Worm (Caenorhabditis elegans) whole organism, young adult: ENCODE data around the gene Y57G11C.1144.

Experiments used
- C17E4.6 ChIP-seq: fragments of 200-800 bp; sonication (Bioruptor generic); IDR thresholded peaks from 2 replicates; pipeline ENCODE4 v1.3.6; 2022; ENCODE audit warnings: missing genetic modification reagents, missing genetic modification characterization, missing compliant biosample characterization
- F10E7.11 ChIP-seq: sonication (generic microtip); optimal IDR thresholded peaks from 2 replicates; lab custom pipeline; 2017; ENCODE audit warnings: mild to moderate bottlenecking, missing genetic modification characterization, moderate library complexity, missing compliant biosample characterization
- F39B2.1 ChIP-seq: fragments of 200-800 bp; sonication (Bioruptor generic); IDR thresholded peaks from 2 replicates; pipeline ENCODE4 v1.3.6; 2022; ENCODE audit warnings: missing genetic modification reagents, missing genetic modification characterization, missing compliant biosample characterization
- F55B11.4 ChIP-seq: sonication (generic microtip); optimal IDR thresholded peaks from 2 replicates; lab custom pipeline; 2016; ENCODE audit warnings: missing compliant biosample characterization, missing genetic modification characterization, borderline replicate concordance; ENCODE audit not compliant: insufficient read depth
- F57A8.1 ChIP-seq: fragments of 200-800 bp; sonication (Bioruptor generic); optimal IDR thresholded peaks from 2 replicates; lab custom pipeline; 2018; ENCODE audit warnings: mild to moderate bottlenecking, missing genetic modification characterization, moderate library complexity, missing compliant biosample characterization
- T26A5.8 ChIP-seq: sonication (generic microtip); optimal IDR thresholded peaks from 2 replicates; lab custom pipeline; 2016; ENCODE audit warnings: missing genetic modification characterization, missing compliant biosample characterization
- Y56A3A.18 ChIP-seq: fragments of 200-800 bp; sonication (Bioruptor generic); IDR thresholded peaks from 2 replicates; pipeline ENCODE4 v1.3.6; 2022; ENCODE audit warnings: missing genetic modification reagents, missing genetic modification characterization, missing compliant biosample characterization
- ama-1 ChIP-seq, 3 experiments: fragments of 150-350 bp in 1 of 3; sonication (generic microtip) in 2 of 3; optimal IDR thresholded peaks; 2 replicates each; lab custom pipeline; 2014 to 2018; ENCODE audit warnings: missing biosample characterization in 2 of 3, missing genetic modification characterization in 2 of 3, missing genetic modification reagents in 2 of 3
- aptf-3 ChIP-seq: fragments of 200-800 bp; sonication (Bioruptor generic); IDR thresholded peaks from 2 replicates; pipeline ENCODE4 v1.3.6; 2022; ENCODE audit warnings: missing genetic modification characterization, missing compliant biosample characterization
- attf-5 ChIP-seq: fragments of 200-800 bp; sonication (Bioruptor generic); optimal IDR thresholded peaks from 2 replicates; lab custom pipeline; 2018; ENCODE audit warnings: mild to moderate bottlenecking, missing genetic modification characterization, missing compliant biosample characterization
- attf-6 ChIP-seq: fragments of 200-800 bp; sonication (Bioruptor generic); IDR thresholded peaks from 2 replicates; pipeline ENCODE4 v1.3.6; 2022; ENCODE audit warnings: missing genetic modification reagents, missing genetic modification characterization, missing compliant biosample characterization
- bed-1 ChIP-seq: fragments of 200-800 bp; sonication (Bioruptor generic); IDR thresholded peaks from 2 replicates; pipeline ENCODE4 v1.3.6; 2022; ENCODE audit warnings: missing genetic modification reagents, missing genetic modification characterization, missing compliant biosample characterization
- cebp-1 ChIP-seq, 2 experiments: fragments of 200-800 bp in 1 of 2; sonication (Bioruptor generic) in 1 of 2; sonication (generic microtip) in 1 of 2; IDR thresholded peaks in 1 of 2; optimal IDR thresholded peaks in 1 of 2; 2 replicates each; pipeline versions ENCODE4 v1.3.6 to Lab custom; 2017 to 2022; ENCODE audit warnings: missing compliant biosample characterization in 2 of 2, missing genetic modification characterization in 2 of 2, mild to moderate bottlenecking in 1 of 2, missing genetic modification reagents in 1 of 2, moderate library complexity in 1 of 2
- ceh-100 ChIP-seq: fragments of 200-800 bp; sonication (Bioruptor generic); IDR thresholded peaks from 2 replicates; pipeline ENCODE4 v1.3.6; 2022; ENCODE audit warnings: missing genetic modification reagents, missing genetic modification characterization, missing compliant biosample characterization
- ceh-58 ChIP-seq: fragments of 200-800 bp; sonication (Bioruptor generic); IDR thresholded peaks from 2 replicates; pipeline ENCODE4 v1.3.6; 2022; ENCODE audit warnings: missing genetic modification characterization, missing compliant biosample characterization
- ceh-91 ChIP-seq: fragments of 200-800 bp; sonication (Bioruptor generic); IDR thresholded peaks from 2 replicates; pipeline ENCODE4 v1.3.6; 2022; ENCODE audit warnings: missing genetic modification reagents, missing genetic modification characterization, missing compliant biosample characterization
- die-1 ChIP-seq: sonication (generic microtip); optimal IDR thresholded peaks from 2 replicates; lab custom pipeline; 2016; ENCODE audit warnings: missing genotype, mild to moderate bottlenecking, missing genetic modification characterization, missing compliant biosample characterization
- efl-1 ChIP-seq: fragments of 150-350 bp; optimal IDR thresholded peaks from 2 replicates; lab custom pipeline; 2014; ENCODE audit warnings: missing biosample characterization, missing genetic modification reagents, missing genetic modification characterization
- egl-44 ChIP-seq: fragments of 200-800 bp; sonication (Bioruptor generic); IDR thresholded peaks from 2 replicates; pipeline ENCODE4 v1.3.6; 2022; ENCODE audit warnings: missing genetic modification reagents, missing genetic modification characterization, missing compliant biosample characterization
- him-1 ChIP-seq: sonication (generic microtip); optimal IDR thresholded peaks from 2 replicates; lab custom pipeline; 2016; ENCODE audit warnings: missing genotype, missing genetic modification reagents, missing genetic modification characterization, missing compliant biosample characterization
- let-607 ChIP-seq, 2 experiments: fragments of 200-800 bp in 1 of 2; sonication (Bioruptor generic) in 1 of 2; sonication (generic microtip) in 1 of 2; optimal IDR thresholded peaks; 2 replicates each; lab custom pipeline; 2016 to 2018; ENCODE audit warnings: mild to moderate bottlenecking in 2 of 2, missing compliant biosample characterization in 2 of 2, missing genetic modification characterization in 2 of 2, moderate library complexity in 2 of 2, missing genotype in 1 of 2
- lin-35 ChIP-seq, 3 experiments: fragments of 150-350 bp in 2 of 3; sonication (generic microtip) in 1 of 3; optimal IDR thresholded peaks; 2 replicates each; lab custom pipeline; 2014 to 2018; ENCODE audit warnings: missing biosample characterization in 3 of 3, missing genetic modification characterization in 3 of 3, missing genetic modification reagents in 3 of 3
- lir-1 ChIP-seq: fragments of 200-800 bp; sonication (Bioruptor generic); conservative IDR thresholded peaks from 2 replicates; pipeline ENCODE4 v1.3.6; 2022; ENCODE audit warnings: missing genetic modification reagents, missing genetic modification characterization, missing compliant biosample characterization
- lsy-27 ChIP-seq: sonication (generic microtip); optimal IDR thresholded peaks from 2 replicates; lab custom pipeline; 2017; ENCODE audit warnings: missing genetic modification characterization, mild to moderate bottlenecking, missing compliant biosample characterization, antibody characterized with exemption, missing genotype, borderline replicate concordance; ENCODE audit not compliant: insufficient read depth
- mcd-1 ChIP-seq: fragments of 200-800 bp; sonication (Bioruptor generic); IDR thresholded peaks from 2 replicates; pipeline ENCODE4 v1.3.6; 2022; ENCODE audit warnings: missing genetic modification reagents, missing genetic modification characterization, missing compliant biosample characterization
- nfya-2 ChIP-seq: fragments of 200-800 bp; sonication (Bioruptor generic); IDR thresholded peaks from 2 replicates; pipeline ENCODE4 v1.3.6; 2022; ENCODE audit warnings: missing genetic modification reagents, missing genetic modification characterization, missing compliant biosample characterization
- nhr-27 ChIP-seq: fragments of 200-800 bp; sonication (Bioruptor generic); optimal IDR thresholded peaks from 2 replicates; lab custom pipeline; 2018; ENCODE audit warnings: mild to moderate bottlenecking, missing genetic modification characterization, moderate library complexity, missing compliant biosample characterization
- nhr-80 ChIP-seq: sonication (generic microtip); optimal IDR thresholded peaks from 2 replicates; lab custom pipeline; 2016; ENCODE audit warnings: missing genetic modification characterization, missing compliant biosample characterization
- nhr-90 ChIP-seq: sonication (generic microtip); optimal IDR thresholded peaks from 2 replicates; lab custom pipeline; 2016; ENCODE audit warnings: missing genotype, mild to moderate bottlenecking, missing genetic modification characterization, missing compliant biosample characterization
- snpc-3.4 ChIP-seq: sonication (generic microtip); optimal IDR thresholded peaks from 2 replicates; lab custom pipeline; 2017; ENCODE audit warnings: missing genetic modification characterization, mild to moderate bottlenecking, missing compliant biosample characterization, antibody characterized with exemption, moderate library complexity, missing genotype, missing genetic modification reagents
- unc-62 ChIP-seq: fragments of 150-350 bp; optimal IDR thresholded peaks from 2 replicates; lab custom pipeline; 2014; ENCODE audit warnings: missing biosample characterization, missing genetic modification reagents, missing genetic modification characterization
- zfh-2 ChIP-seq: fragments of 200-800 bp; sonication (Bioruptor generic); conservative IDR thresholded peaks from 2 replicates; pipeline ENCODE4 v1.3.6; 2022; ENCODE audit warnings: missing genetic modification reagents, missing genetic modification characterization, missing compliant biosample characterization
- ztf-22 ChIP-seq: fragments of 200-800 bp; sonication (Bioruptor generic); optimal IDR thresholded peaks from 2 replicates; lab custom pipeline; 2018; ENCODE audit warnings: mild to moderate bottlenecking, missing genetic modification characterization, moderate library complexity, missing compliant biosample characterization
- ztf-26 ChIP-seq: sonication (generic microtip); optimal IDR thresholded peaks from 2 replicates; lab custom pipeline; 2017; ENCODE audit warnings: missing genetic modification characterization, missing compliant biosample characterization
- ztf-28 ChIP-seq: fragments of 200-800 bp; sonication (Bioruptor generic); IDR thresholded peaks from 2 replicates; pipeline ENCODE4 v1.3.6; 2022; ENCODE audit warnings: missing genetic modification reagents, missing genetic modification characterization, missing compliant biosample characterization

Y57G11C.1144 gene

DNA sequence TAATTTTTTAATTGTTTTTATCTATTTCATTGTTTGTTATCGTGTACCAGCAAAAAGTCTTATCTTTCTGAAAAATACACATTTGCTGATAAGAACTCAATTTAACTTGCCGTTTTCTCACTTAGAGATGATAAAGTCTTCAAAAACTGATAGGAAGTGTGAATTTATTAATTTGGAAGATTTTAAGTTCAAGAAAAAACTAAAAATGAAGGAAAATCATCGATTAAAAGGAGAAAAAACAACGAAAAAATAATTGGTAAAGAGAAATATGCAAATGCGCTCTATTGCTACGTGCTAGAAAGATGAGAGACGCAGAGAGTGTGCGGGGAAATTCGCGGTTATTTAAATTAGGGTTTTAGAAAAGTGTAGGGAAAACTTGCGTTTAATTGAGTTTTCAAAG is 22.3 kb downstream of the Y57G11C.1144 start (continued):
- TF ChIP-seq F10E7.11 (no peak), Y56A3A.18 (GFP tag; lab: Robert Waterston, UW) (no peak), let-607 (tag; optimal IDR thresholded peaks at IDR 0.05; lab: Kevin White, UChicago) (no peak), ama-1 (optimal IDR thresholded peaks at IDR 0.05; lab: Kevin White, UChicago) (no peak), ama-1 (GFP tag; optimal IDR thresholded peaks at IDR 0.05; lab: Kevin White, UChicago) (no peak), attf-6 (peak; percentile 98), him-1 (tag; lab: Kevin White, UChicago) (no peak), snpc-3.4 (peak; percentile 33), cebp-1 (GFP tag; IDR thresholded peaks at IDR 0.05; lab: Robert Waterston, UW) (no peak), cebp-1 (tag; optimal IDR thresholded peaks at IDR 0.05; lab: Kevin White, UChicago) (no peak), nhr-27 (tag; lab: Kevin White, UChicago) (no peak), lir-1 (GFP tag; lab: Robert Waterston, UW) (no peak), attf-5 (no peak), ztf-26 (no peak), aptf-3 (GFP tag; lab: Robert Waterston, UW) (no peak), ztf-28 (GFP tag; lab: Robert Waterston, UW) (no peak), unc-62 (GFP tag; lab: Kevin White, UChicago) (no peak), bed-1 (GFP tag; lab: Robert Waterston, UW) (no peak), zfh-2 (GFP tag; lab: Robert Waterston, UW) (no peak), ztf-22 (GFP tag; lab: Kevin White, UChicago) (no peak), lin-35 (GFP tag; optimal IDR thresholded peaks at IDR 0.05; lab: Kevin White, UChicago) (peak in 2 of 3 experiments; percentile 62 to 86), C17E4.6 (GFP tag; lab: Robert Waterston, UW) (no peak), F55B11.4 (tag; lab: Kevin White, UChicago) (no peak), efl-1 (GFP tag; lab: Kevin White, UChicago) (peak; percentile 83), nfya-2 (no peak), ceh-58 (GFP tag; lab: Robert Waterston, UW) (no peak), ceh-100 (GFP tag; lab: Robert Waterston, UW) (no peak), nhr-90 (tag; lab: Kevin White, UChicago) (no peak), lsy-27 (tag; lab: Kevin White, UChicago) (no peak), ceh-91 (no peak), egl-44 (GFP tag; lab: Robert Waterston, UW) (no peak), nhr-80 (tag; lab: Kevin White, UChicago) (peak; percentile 44), mcd-1 (peak; percentile 94)

DNA sequence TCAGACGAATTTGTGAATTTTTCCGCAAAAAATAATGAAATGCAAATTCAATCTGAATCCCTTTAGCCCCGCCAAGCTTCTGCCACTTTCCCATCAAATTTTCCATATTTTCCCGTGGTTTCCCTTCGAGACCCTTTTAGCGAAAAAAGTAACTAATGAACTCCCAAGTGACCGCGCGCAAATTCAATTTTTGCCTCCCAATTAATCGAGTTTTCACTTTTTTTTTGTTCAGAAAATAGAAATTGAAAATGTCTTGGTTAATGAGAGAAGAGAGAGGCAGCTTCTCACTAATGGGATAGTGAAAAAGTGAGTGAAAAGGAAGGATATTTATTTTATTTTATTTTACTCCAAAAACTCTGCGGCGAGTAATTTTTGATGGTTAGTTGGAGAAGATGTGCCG is 22.9 kb downstream of the Y57G11C.1144 start:
- no peak for TF ChIP-seq T26A5.8
- no peak for TF ChIP-seq F39B2.1 (GFP tag; lab: Robert Waterston, UW)
- no peak for TF ChIP-seq nhr-80 (tag; lab: Kevin White, UChicago)
- TF ChIP-seq F57A8.1: no peak

DNA sequence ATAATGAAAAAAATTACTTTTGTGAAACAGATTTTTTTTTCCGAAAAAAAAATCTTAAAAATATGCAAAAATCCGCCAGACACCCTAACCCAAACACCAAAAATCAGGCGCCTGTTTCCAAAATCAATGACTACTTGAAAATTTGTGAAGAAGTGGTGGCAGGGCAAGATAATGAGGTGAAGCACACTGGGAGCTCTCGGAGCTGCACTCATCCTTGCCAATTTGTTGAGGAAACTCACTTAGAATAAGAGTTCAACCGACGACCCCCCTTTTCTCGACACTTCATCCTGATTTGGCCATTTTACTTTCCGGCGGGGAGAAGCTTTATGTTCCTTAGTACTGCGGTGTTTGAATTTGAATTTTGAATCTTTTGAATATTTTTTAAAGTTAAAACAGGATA is 41.1 kb downstream of the Y57G11C.1144 start:
- TF ChIP-seq F10E7.11 (no peak), die-1 (tag; lab: Kevin White, UChicago) (no peak)
